Worm (Caenorhabditis elegans): ENCODE data around the gene nimk-1.

ce11 chrII:12516313-12516712, 19.2 kb upstream of the nimk-1 start, which contains the start of gene srh-61:
- TF ChIP-seq tra-4 (tag; optimal IDR thresholded peaks at IDR 0.05), result no peak
- TF ChIP-seq hmbx-1 (tag; optimal IDR thresholded peaks at IDR 0.05), result no peak
- no peak for TF ChIP-seq ceh-36 (tag; optimal IDR thresholded peaks at IDR 0.05)
- no peak for TF ChIP-seq ceh-13 (GFP tag; optimal IDR thresholded peaks at IDR 0.05)
- no peak for TF ChIP-seq B0310.2 (tag; optimal IDR thresholded peaks at IDR 0.05)
- no peak for TF ChIP-seq ama-1 (optimal IDR thresholded peaks at IDR 0.05)
- TF ChIP-seq hnd-1 (tag; optimal IDR thresholded peaks at IDR 0.05), result no peak
- no peak for TF ChIP-seq scrt-1 (GFP tag; IDR thresholded peaks at IDR 0.05)
- TF ChIP-seq F13C5.2 (tag; optimal IDR thresholded peaks at IDR 0.05), result no peak
- no peak for TF ChIP-seq flt-1 (GFP tag; IDR thresholded peaks at IDR 0.05)

Measured in whole organism, early embryonic.